Fruit fly (Drosophila melanogaster): ENCODE measurements around the gene CG42471.

DNA sequence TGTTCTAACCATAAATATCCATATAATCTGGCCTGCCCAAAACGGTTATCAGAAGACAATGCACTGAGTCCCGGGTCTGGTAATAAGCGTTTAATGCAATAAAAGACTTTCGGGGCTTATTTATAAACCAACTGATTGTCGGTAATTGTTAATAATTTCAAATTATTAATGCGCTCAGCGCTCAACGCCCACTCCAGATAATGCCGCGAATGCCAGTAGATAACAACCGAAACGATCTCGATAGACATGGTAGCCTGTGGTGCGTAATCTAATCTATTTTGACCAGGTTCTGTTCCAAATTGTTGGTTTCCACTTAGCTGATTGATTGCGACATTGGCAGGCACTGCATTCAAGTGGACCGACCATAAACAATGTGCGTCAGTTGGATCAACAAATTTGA lies 13.2 kb downstream of the CG42471 start:
- TF ChIP-seq CTCF (optimal IDR thresholded peaks at IDR 0.05) (no peak), CG8478 (optimal IDR thresholded peaks at IDR 0.05) (no peak)
